Worm (Caenorhabditis elegans) whole organism, L4 larva: ENCODE results near the gene srx-134.

Experiments
- ZK546.5 ChIP-seq, 2 experiments: sonication (generic microtip); optimal IDR thresholded peaks; 2 replicates each; lab custom pipeline; 2017; ENCODE audit warnings: missing biosample characterization in 2 of 2, missing genetic modification characterization in 2 of 2
- daf-16 ChIP-seq, 3 experiments: sonication (generic microtip); optimal IDR thresholded peaks; 2 replicates each; lab custom pipeline; 2016 to 2017; ENCODE audit warnings: missing genetic modification characterization in 3 of 3, missing genetic modification reagents in 3 of 3, mild to moderate bottlenecking in 2 of 3, missing compliant biosample characterization in 2 of 3, missing biosample characterization in 1 of 3, moderate library complexity in 1 of 3
- fkh-10 ChIP-seq: fragments of 150-350 bp; optimal IDR thresholded peaks from 2 replicates; lab custom pipeline; 2014; ENCODE audit warnings: missing biosample characterization, missing genetic modification reagents, missing genetic modification characterization
- mxl-2 ChIP-seq: fragments of 200-800 bp; sonication (Bioruptor generic); conservative IDR thresholded peaks from 2 replicates; pipeline ENCODE4 v1.3.6; 2022; ENCODE audit warnings: missing genetic modification reagents, missing genetic modification characterization, missing compliant biosample characterization
- unc-62 ChIP-seq, 3 experiments: fragments of 150-350 bp in 1 of 3; sonication (generic microtip); optimal IDR thresholded peaks in 2 of 3; peaks in 1 of 3; 1 replicate in 1 of 3; 2 replicates in 2 of 3; lab custom pipeline; 2014 to 2017; ENCODE audit warnings: missing biosample characterization in 3 of 3, missing genetic modification characterization in 3 of 3, missing genetic modification reagents in 3 of 3, missing genotype in 1 of 3
- zip-2 ChIP-seq: fragments of 150-350 bp; optimal IDR thresholded peaks from 2 replicates; lab custom pipeline; 2014; ENCODE audit warnings: missing biosample characterization, missing genetic modification characterization

ce11 chrV:13889516-13889915 is 33.2 kb upstream of the srx-134 start, which contains the start of gene spp-12:
- TF ChIP-seq zip-2: no peak
- no peak for TF ChIP-seq daf-16 (GFP tag; optimal IDR thresholded peaks at IDR 0.05; lab: Kevin White, UChicago)
- TF ChIP-seq daf-16 (tag; optimal IDR thresholded peaks at IDR 0.05; lab: Kevin White, UChicago): no peak
- TF ChIP-seq ZK546.5 (tag; optimal IDR thresholded peaks at IDR 0.05; lab: Kevin White, UChicago): no peak
- TF ChIP-seq unc-62 (GFP tag; optimal IDR thresholded peaks at IDR 0.05 in 1 of 2; lab: Kevin White, UChicago): no peak
- no peak for TF ChIP-seq unc-62 (tag; optimal IDR thresholded peaks at IDR 0.05; lab: Kevin White, UChicago)
- no peak for TF ChIP-seq fkh-10 (GFP tag; lab: Kevin White, UChicago)
- TF ChIP-seq mxl-2: no peak
